Worm (Caenorhabditis elegans): Measurements from ENCODE around the gene T19H12.12.

T19H12.12 gene

DNA sequence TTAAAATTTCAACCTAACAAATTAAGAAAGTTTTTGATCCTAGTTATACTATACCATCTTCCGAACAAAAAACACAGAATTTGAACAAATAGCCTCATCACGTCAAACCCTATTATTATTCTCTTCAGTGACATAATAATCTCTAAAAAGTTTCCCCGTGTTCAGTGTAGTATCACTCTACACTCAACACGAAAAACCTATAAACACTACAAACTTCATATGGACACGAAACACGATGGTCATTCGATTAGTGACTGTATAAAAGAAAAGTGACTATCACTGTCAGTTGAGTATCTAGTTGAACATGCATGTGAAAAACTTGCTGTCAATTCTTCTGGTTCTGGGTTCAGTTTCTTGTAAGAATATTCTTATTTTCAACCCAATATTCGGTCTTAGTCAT lies 19.1 kb downstream of the T19H12.12 start, which contains the start of gene ugt-8:
Gene ugt-8 (plus strand): TSS at position 235 of the 400 bp plus-strand sequence.
- peak; percentile 3 for TF ChIP-seq nhr-25 (tag; optimal IDR thresholded peaks at IDR 0.05)
- TF ChIP-seq egl-27 (tag; optimal IDR thresholded peaks at IDR 0.05) = no peak

DNA sequence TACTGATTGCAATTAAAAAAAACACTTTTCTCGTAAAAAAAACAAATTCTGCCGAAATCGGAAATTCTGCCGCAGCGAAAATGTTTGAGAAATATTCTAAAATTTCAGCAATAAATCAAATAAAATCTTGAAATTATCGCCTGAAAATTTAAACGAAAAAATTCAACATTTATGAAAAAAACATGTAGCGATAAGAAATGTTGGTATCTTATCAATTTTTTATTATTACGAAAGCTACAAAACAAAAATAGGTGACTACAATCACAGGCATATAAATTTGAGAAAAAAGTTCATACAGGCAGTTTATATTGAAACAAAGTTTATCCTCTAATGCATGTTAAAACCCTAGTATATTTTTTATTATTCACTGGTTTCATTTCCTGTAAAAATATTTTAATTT lies 21.4 kb downstream of the T19H12.12 start, which contains the start of gene ugt-14:
Gene ugt-14 (plus strand): TSS at position 301 of the 400 bp plus-strand sequence.
- TF ChIP-seq ceh-16 (tag; optimal IDR thresholded peaks at IDR 0.05) (no peak), ceh-82 (tag; optimal IDR thresholded peaks at IDR 0.05) (no peak), gmeb-1 (tag; optimal IDR thresholded peaks at IDR 0.05) (no peak)

DNA sequence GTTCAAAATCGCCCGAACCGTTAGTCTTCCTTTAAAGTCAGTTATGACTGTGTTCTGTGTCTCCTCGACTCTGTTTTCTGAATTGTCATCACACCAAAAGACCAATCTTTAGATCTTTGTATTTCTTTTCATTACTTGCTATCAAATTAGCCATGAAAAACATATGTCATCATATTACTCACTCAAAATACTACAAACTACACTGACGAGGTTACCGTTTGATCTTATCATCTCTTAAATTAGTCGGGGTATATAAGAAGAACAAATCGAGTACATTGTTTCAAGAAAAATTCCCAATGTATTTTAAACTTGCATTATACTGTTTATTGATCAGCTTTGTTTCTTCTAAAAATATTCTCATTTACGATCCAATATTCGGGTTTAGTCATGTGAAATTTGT lies 24.0 kb downstream of the T19H12.12 start, which contains the start of gene ugt-13:
Gene ugt-13 (plus strand): TSS at position 294 of the 400 bp plus-strand sequence.
- TF ChIP-seq mdl-1 (tag; optimal IDR thresholded peaks at IDR 0.05) (no peak), nhr-129 (tag; optimal IDR thresholded peaks at IDR 0.05) (peak; percentile 97), sma-3 (GFP tag; optimal IDR thresholded peaks at IDR 0.05) (peak; percentile 82), ceh-16 (tag; optimal IDR thresholded peaks at IDR 0.05) (no peak), ztf-11 (tag; optimal IDR thresholded peaks at IDR 0.05) (no peak), nhr-23 (tag; optimal IDR thresholded peaks at IDR 0.05) (no peak), Y55F3AM.14 (GFP tag; optimal IDR thresholded peaks at IDR 0.05) (no peak), nhr-25 (tag; optimal IDR thresholded peaks at IDR 0.05) (peak; percentile 91), alr-1 (tag; optimal IDR thresholded peaks at IDR 0.05) (no peak), ZK546.5 (tag; optimal IDR thresholded peaks at IDR 0.05) (no peak), gmeb-1 (tag; optimal IDR thresholded peaks at IDR 0.05) (no peak), fos-1 (tag; optimal IDR thresholded peaks at IDR 0.05) (peak; percentile 1), unc-55 (GFP tag; optimal IDR thresholded peaks at IDR 0.05) (no peak), nhr-21 (tag; optimal IDR thresholded peaks at IDR 0.05) (peak; percentile 56), mbf-1 (tag; optimal IDR thresholded peaks at IDR 0.05) (no peak), snpc-4 (tag; optimal IDR thresholded peaks at IDR 0.05) (no peak), mab-5 (tag; optimal IDR thresholded peaks at IDR 0.05) (no peak), aly-2 (tag; optimal IDR thresholded peaks at IDR 0.05) (no peak), elt-3 (tag; optimal IDR thresholded peaks at IDR 0.05) (no peak), sma-9 (GFP tag; optimal IDR thresholded peaks at IDR 0.05) (peak; percentile 81), sma-9 (tag; optimal IDR thresholded peaks at IDR 0.05) (no peak), nhr-237 (tag; optimal IDR thresholded peaks at IDR 0.05) (no peak), sem-4 (tag; optimal IDR thresholded peaks at IDR 0.05) (no peak), nhr-12 (tag; optimal IDR thresholded peaks at IDR 0.05) (no peak), unc-39 (tag; optimal IDR thresholded peaks at IDR 0.05) (no peak), dmd-4 (tag; optimal IDR thresholded peaks at IDR 0.05) (no peak), F13H6.1 (tag; optimal IDR thresholded peaks at IDR 0.05) (no peak)

DNA sequence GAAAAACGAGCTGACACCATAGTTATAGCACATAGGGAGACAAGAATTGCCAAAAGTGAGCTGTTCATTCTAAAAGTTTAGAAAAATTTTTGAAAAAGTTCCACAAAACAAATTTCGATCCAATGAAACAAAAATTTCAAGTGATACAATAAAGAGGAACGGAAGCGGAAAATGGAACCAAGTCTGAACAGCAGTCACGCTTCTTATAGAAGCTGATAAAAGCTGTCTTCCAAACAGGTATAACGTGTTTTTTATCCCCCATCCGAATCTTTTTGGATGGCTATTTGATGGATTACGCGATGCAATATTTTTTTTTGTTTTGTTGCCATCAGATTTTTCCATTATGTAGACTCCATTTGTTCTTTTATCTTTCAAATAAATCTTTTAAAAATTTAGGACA lies 27.7 kb downstream of the T19H12.12 start, which contains the start of gene H23N18.5:
Gene H23N18.5 (minus strand): TSS at position 69 of the 400 bp plus-strand sequence.
- TF ChIP-seq ZK546.5 (tag; optimal IDR thresholded peaks at IDR 0.05) (no peak), fos-1 (tag; optimal IDR thresholded peaks at IDR 0.05) (no peak), peb-1 (tag; optimal IDR thresholded peaks at IDR 0.05) (no peak), nhr-21 (tag; optimal IDR thresholded peaks at IDR 0.05) (peak; percentile 48), Y55F3AM.14 (GFP tag; optimal IDR thresholded peaks at IDR 0.05) (peak; percentile 5), ama-1 (optimal IDR thresholded peaks at IDR 0.05) (no peak), alr-1 (tag; optimal IDR thresholded peaks at IDR 0.05) (no peak), nhr-25 (tag; optimal IDR thresholded peaks at IDR 0.05) (peak; percentile 54)

DNA sequence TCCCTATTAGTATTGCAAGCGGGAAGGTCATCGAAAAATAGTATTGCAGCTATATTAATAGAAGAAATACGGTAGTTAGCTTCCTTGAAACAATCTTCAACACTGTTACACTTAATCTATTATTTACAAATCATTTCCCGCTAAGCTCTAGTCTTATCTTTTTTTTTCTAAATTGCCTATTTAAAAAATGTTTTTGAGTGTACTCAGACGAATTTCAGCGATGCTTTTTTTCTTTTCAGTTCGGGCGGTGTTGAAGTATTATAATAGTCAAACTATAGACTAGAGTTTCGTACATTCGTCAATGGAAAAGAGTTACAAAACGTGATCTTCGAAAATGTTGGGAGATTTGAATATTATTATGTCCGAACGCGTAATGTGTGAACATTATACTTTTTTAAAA lies 29.3 kb downstream of the T19H12.12 start:
- TF ChIP-seq nhr-25 (tag; optimal IDR thresholded peaks at IDR 0.05) (no peak), unc-55 (GFP tag; optimal IDR thresholded peaks at IDR 0.05) (no peak), dmd-4 (tag; optimal IDR thresholded peaks at IDR 0.05) (no peak), nhr-77 (tag; optimal IDR thresholded peaks at IDR 0.05) (no peak), ama-1 (optimal IDR thresholded peaks at IDR 0.05) (no peak), C34F6.9 (tag; optimal IDR thresholded peaks at IDR 0.05) (no peak), nhr-23 (tag; optimal IDR thresholded peaks at IDR 0.05) (no peak)

DNA sequence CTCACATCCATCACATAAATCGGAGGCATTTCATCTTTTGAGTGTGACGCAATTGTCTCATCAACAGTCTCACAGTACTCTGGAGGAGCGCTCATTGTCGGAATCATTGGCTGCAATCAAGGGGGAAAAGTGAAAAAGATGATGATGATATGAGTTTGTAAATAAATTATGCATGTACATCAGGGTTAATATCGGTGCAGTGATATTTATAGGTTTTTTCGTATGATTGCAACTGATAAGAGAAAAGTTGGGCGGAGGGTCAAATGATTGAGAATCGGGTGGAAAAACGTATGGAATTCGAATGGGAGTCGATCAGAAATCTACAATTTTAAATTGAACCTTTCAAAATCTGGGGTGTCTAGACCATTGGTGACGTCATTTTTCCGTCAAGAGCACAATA lies 30.3 kb downstream of the T19H12.12 start, which contains the start of gene H23N18.6:
Gene H23N18.6 (minus strand): TSS at position 201 of the 400 bp plus-strand sequence.
- TF ChIP-seq sma-9 (GFP tag; optimal IDR thresholded peaks at IDR 0.05) (peak; percentile 32), sma-9 (tag; optimal IDR thresholded peaks at IDR 0.05) (no peak), mab-5 (tag; optimal IDR thresholded peaks at IDR 0.05) (no peak), gmeb-1 (tag; optimal IDR thresholded peaks at IDR 0.05) (peak; percentile 24), fos-1 (tag; optimal IDR thresholded peaks at IDR 0.05) (peak; percentile 80)
